Worm (Caenorhabditis elegans): ENCODE data around the gene fbxb-105.

fbxb-105 gene

ce11 chrII:2734735-2735134 is 36.0 kb downstream of the fbxb-105 start:
- no peak for TF ChIP-seq tbx-37 (GFP tag; conservative IDR thresholded peaks at IDR 0.05)
- TF ChIP-seq ceh-36 (tag; optimal IDR thresholded peaks at IDR 0.05) = no peak
- no peak for TF ChIP-seq B0310.2 (tag; optimal IDR thresholded peaks at IDR 0.05)
- TF ChIP-seq scrt-1 (GFP tag; IDR thresholded peaks at IDR 0.05) = 0 out of 2 replicates have a peak, but pooled peaks have one; percentile 27
- TF ChIP-seq hnd-1 (tag; optimal IDR thresholded peaks at IDR 0.05) = no peak
- TF ChIP-seq ceh-13 (GFP tag; optimal IDR thresholded peaks at IDR 0.05) = no peak

- TF ChIP-seq sea-1 (GFP tag; conservative IDR thresholded peaks at IDR 0.05) (no peak), ceh-36 (tag; optimal IDR thresholded peaks at IDR 0.05) (peak; percentile 66), hnd-1 (tag; optimal IDR thresholded peaks at IDR 0.05) (no peak), ama-1 (optimal IDR thresholded peaks at IDR 0.05) (no peak)
These were observed 36.4 kb downstream of the fbxb-105 start for ce11 chrII:2734266-2734665.

ce11 chrII:2730647-2731046 is 40.0 kb downstream of the fbxb-105 start:
- TF ChIP-seq aly-1 (tag; optimal IDR thresholded peaks at IDR 0.05) (no peak), flt-1 (GFP tag; IDR thresholded peaks at IDR 0.05) (no peak), ama-1 (optimal IDR thresholded peaks at IDR 0.05) (no peak), pes-1 (GFP tag; IDR thresholded peaks at IDR 0.05) (no peak), tra-4 (tag; optimal IDR thresholded peaks at IDR 0.05) (no peak), tbx-11 (GFP tag; IDR thresholded peaks at IDR 0.05) (no peak), ets-7 (tag; optimal IDR thresholded peaks at IDR 0.05) (no peak), hnd-1 (tag; optimal IDR thresholded peaks at IDR 0.05) (no peak), sea-1 (GFP tag; conservative IDR thresholded peaks at IDR 0.05) (no peak), B0310.2 (tag; optimal IDR thresholded peaks at IDR 0.05) (no peak), hmbx-1 (tag; optimal IDR thresholded peaks at IDR 0.05) (no peak), ceh-36 (tag; optimal IDR thresholded peaks at IDR 0.05) (no peak), hmg-4 (GFP tag; optimal IDR thresholded peaks at IDR 0.05) (no peak), ceh-13 (GFP tag; optimal IDR thresholded peaks at IDR 0.05) (no peak), F13C5.2 (tag; optimal IDR thresholded peaks at IDR 0.05) (no peak)

- TF ChIP-seq ets-7 (tag; optimal IDR thresholded peaks at IDR 0.05) (no peak), ceh-36 (tag; optimal IDR thresholded peaks at IDR 0.05) (no peak), hmbx-1 (tag; optimal IDR thresholded peaks at IDR 0.05) (no peak), flt-1 (GFP tag; IDR thresholded peaks at IDR 0.05) (no peak), tbx-11 (GFP tag; IDR thresholded peaks at IDR 0.05) (no peak), scrt-1 (GFP tag; IDR thresholded peaks at IDR 0.05) (no peak), ceh-13 (GFP tag; optimal IDR thresholded peaks at IDR 0.05) (no peak), hmg-4 (GFP tag; optimal IDR thresholded peaks at IDR 0.05) (no peak), tbx-37 (GFP tag; conservative IDR thresholded peaks at IDR 0.05) (no peak)
These were observed 43.9 kb downstream of the fbxb-105 start for ce11 chrII:2726774-2727173.

- no peak for TF ChIP-seq B0310.2 (tag; optimal IDR thresholded peaks at IDR 0.05)
- TF ChIP-seq F13C5.2 (tag; optimal IDR thresholded peaks at IDR 0.05) = no peak
- no peak for TF ChIP-seq ets-7 (tag; optimal IDR thresholded peaks at IDR 0.05)
- TF ChIP-seq hmg-4 (GFP tag; optimal IDR thresholded peaks at IDR 0.05) = no peak
- TF ChIP-seq sea-1 (GFP tag; conservative IDR thresholded peaks at IDR 0.05) = no peak
- no peak for TF ChIP-seq aly-1 (tag; optimal IDR thresholded peaks at IDR 0.05)
- no peak for TF ChIP-seq ceh-13 (GFP tag; optimal IDR thresholded peaks at IDR 0.05)
- TF ChIP-seq hmbx-1 (tag; optimal IDR thresholded peaks at IDR 0.05) = no peak
- TF ChIP-seq hnd-1 (tag; optimal IDR thresholded peaks at IDR 0.05) = no peak
- no peak for TF ChIP-seq scrt-1 (GFP tag; IDR thresholded peaks at IDR 0.05)
- no peak for TF ChIP-seq ama-1 (optimal IDR thresholded peaks at IDR 0.05)
- no peak for TF ChIP-seq pes-1 (GFP tag; IDR thresholded peaks at IDR 0.05)
These were observed 45.1 kb downstream of the fbxb-105 start, which contains the start of the genes T05A8.11 and nep-2 for ce11 chrII:2725561-2725960. TSS of gene T05A8.11 (minus strand) at chrII:2725661. TSS of gene nep-2 (minus strand) at chrII:2725752.

- TF ChIP-seq ceh-13 (GFP tag; optimal IDR thresholded peaks at IDR 0.05) (no peak), tbx-11 (GFP tag; IDR thresholded peaks at IDR 0.05) (no peak), tbx-37 (GFP tag; conservative IDR thresholded peaks at IDR 0.05) (no peak), hmg-4 (GFP tag; optimal IDR thresholded peaks at IDR 0.05) (no peak), ceh-36 (tag; optimal IDR thresholded peaks at IDR 0.05) (no peak), F13C5.2 (tag; optimal IDR thresholded peaks at IDR 0.05) (no peak), sea-1 (GFP tag; conservative IDR thresholded peaks at IDR 0.05) (no peak), tra-4 (tag; optimal IDR thresholded peaks at IDR 0.05) (no peak)
These were observed 48.7 kb downstream of the fbxb-105 start for ce11 chrII:2721992-2722391.
